Fruit fly (Drosophila melanogaster): ENCODE measurements around the gene Tango6.

Gene Tango6

dm6 chr2L:18987078-18987895 is 18.5 kb downstream of the Tango6 start, which contains the start of the genes Swip-1 and EMC5 (continued):
- no peak for TF ChIP-seq CG12769 (tag; optimal IDR thresholded peaks at IDR 0.05)
- peak; percentile 29 for TF ChIP-seq CG13894 (tag; optimal IDR thresholded peaks at IDR 0.05)
- TF ChIP-seq Poxn (GFP tag; IDR thresholded peaks at IDR 0.05), result 0 out of 2 replicates have a peak, but pooled peaks have one; percentile 10
- TF ChIP-seq Usf (GFP tag; optimal IDR thresholded peaks at IDR 0.05), result peak; percentile 4
- TF ChIP-seq gfzf (GFP tag; optimal IDR thresholded peaks at IDR 0.05), result peak; percentile 76
- TF ChIP-seq BtbVII (GFP tag; optimal IDR thresholded peaks at IDR 0.05), result no peak
- TF ChIP-seq E2f1 (GFP tag; IDR thresholded peaks at IDR 0.05), result peak; percentile 29; the same call in 1 of the 2 replicates
- peak; percentile 54; the same call in 1 of the 2 replicates for TF ChIP-seq CG11085 (GFP tag; IDR thresholded peaks at IDR 0.05)
- TF ChIP-seq CG7987 (GFP tag; optimal IDR thresholded peaks at IDR 0.05), result no peak
- TF ChIP-seq CG7839 (tag; optimal IDR thresholded peaks at IDR 0.05), result peak; percentile 73
- peak; percentile 72 for TF ChIP-seq CG30403 (GFP tag; optimal IDR thresholded peaks at IDR 0.05)
- TF ChIP-seq CG11504 (tag; optimal IDR thresholded peaks at IDR 0.05), result peak; percentile 75
- 0 out of 2 replicates have a peak, but pooled peaks have one; percentile 12 for TF ChIP-seq CG2129 (GFP tag; IDR thresholded peaks at IDR 0.05; ENCODE audit: partially characterized antibody)
- TF ChIP-seq ci (GFP tag; IDR thresholded peaks at IDR 0.05), result peak; percentile 73; the same call in 2 of the 3 replicates
- peak; percentile 36; the same call in 2 of the 3 replicates for TF ChIP-seq CG34422 (GFP tag; IDR thresholded peaks at IDR 0.05)
- peak; percentile 17 for TF ChIP-seq tio (GFP tag; optimal IDR thresholded peaks at IDR 0.05)
- TF ChIP-seq CG4328 (GFP tag; optimal IDR thresholded peaks at IDR 0.05), result peak; percentile 60
- no peak for TF ChIP-seq CG7372 (GFP tag; IDR thresholded peaks at IDR 0.05)
- TF ChIP-seq CG18011 (GFP tag; optimal IDR thresholded peaks at IDR 0.05), result no peak
- TF ChIP-seq fd102C (GFP tag; optimal IDR thresholded peaks at IDR 0.05), result no peak
- peak in 1 of 2 experiments; percentile 87 for TF ChIP-seq insv (GFP tag; optimal IDR thresholded peaks at IDR 0.05)
- TF ChIP-seq az2 (GFP tag; optimal IDR thresholded peaks at IDR 0.05), result peak; percentile 56
- TF ChIP-seq tup (GFP tag; optimal IDR thresholded peaks at IDR 0.05), result no peak
- TF ChIP-seq CG14860 (GFP tag; IDR thresholded peaks at IDR 0.05; ENCODE audit: partially characterized antibody), result peak; percentile 21; the same call in 1 of the 3 replicates
- TF ChIP-seq Lim3 (GFP tag; IDR thresholded peaks at IDR 0.05), result no peak
- TF ChIP-seq pros (GFP tag; optimal IDR thresholded peaks at IDR 0.05), result no peak
- peak; percentile 31 for TF ChIP-seq run (tag; optimal IDR thresholded peaks at IDR 0.05)
- TF ChIP-seq CG9727 (GFP tag; optimal IDR thresholded peaks at IDR 0.05), result peak; percentile 70
- peak; percentile 49 for TF ChIP-seq CG13296 (GFP tag; optimal IDR thresholded peaks at IDR 0.05)
- no peak for TF ChIP-seq ro (GFP tag; IDR thresholded peaks at IDR 0.05)
- no peak for TF ChIP-seq dan (GFP tag; IDR thresholded peaks at IDR 0.05)
- TF ChIP-seq B-H1 (GFP tag; IDR thresholded peaks at IDR 0.05), result peak; percentile 17; the same call in 1 of the 3 replicates
- peak; percentile 62 for TF ChIP-seq CG8388 (GFP tag; optimal IDR thresholded peaks at IDR 0.05)
- TF ChIP-seq cg (GFP tag; optimal IDR thresholded peaks at IDR 0.05), result no peak
- no peak for TF ChIP-seq shn (GFP tag; optimal IDR thresholded peaks at IDR 0.05)
- peak; percentile 52; the same call in 1 of the 2 replicates for TF ChIP-seq HLH3B (GFP tag; IDR thresholded peaks at IDR 0.05)
- peak; percentile 68 for TF ChIP-seq dmrt11E (tag; optimal IDR thresholded peaks at IDR 0.05)
- peak; percentile 69 for TF ChIP-seq Dbx (GFP tag; IDR thresholded peaks at IDR 0.05)
- TF ChIP-seq NC2α (GFP tag; optimal IDR thresholded peaks at IDR 0.05), result peak; percentile 13
- peak; percentile 67; the same call in 2 of the 3 replicates for TF ChIP-seq ken (GFP tag; IDR thresholded peaks at IDR 0.05)
- no peak for TF ChIP-seq Atf-2 (GFP tag; optimal IDR thresholded peaks at IDR 0.05)
- no peak for TF ChIP-seq CG43689 (GFP tag; IDR thresholded peaks at IDR 0.05)
- peak; percentile 86 for TF ChIP-seq Med (GFP tag)
- no peak for TF ChIP-seq chif (GFP tag; optimal IDR thresholded peaks at IDR 0.05)
- TF ChIP-seq mld (GFP tag; IDR thresholded peaks at IDR 0.05; ENCODE audit: partially characterized antibody), result no peak
